Worm (Caenorhabditis elegans): Measurements from ENCODE around the gene pqn-62.

DNA sequence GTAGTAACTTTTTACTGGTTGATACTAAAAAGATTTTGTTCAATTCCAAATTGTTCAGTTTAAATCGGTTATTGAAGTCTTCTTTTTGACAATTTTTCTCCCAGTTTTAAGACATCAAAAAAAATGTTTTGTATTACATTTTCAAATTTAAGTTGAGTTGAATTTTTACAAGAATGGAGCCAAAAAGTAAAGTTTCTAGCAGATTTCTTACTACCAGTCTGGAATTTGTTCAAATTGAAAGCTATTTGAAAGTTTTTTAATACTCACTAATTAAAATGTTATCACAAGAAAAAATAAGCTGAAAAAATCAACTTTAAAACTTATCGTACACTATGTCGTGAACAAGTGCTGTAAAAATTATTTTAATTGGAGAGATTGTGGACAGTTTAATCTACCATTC, 5.8 kb upstream of the pqn-62 start:
- TF ChIP-seq lin-39 (tag; optimal IDR thresholded peaks at IDR 0.05) = no peak
- TF ChIP-seq ama-1 (optimal IDR thresholded peaks at IDR 0.05) = no peak
- TF ChIP-seq nhr-25 (tag; optimal IDR thresholded peaks at IDR 0.05) = no peak
- no peak for TF ChIP-seq mdl-1 (tag; optimal IDR thresholded peaks at IDR 0.05)
- TF ChIP-seq ztf-11 (tag; optimal IDR thresholded peaks at IDR 0.05) = no peak
- TF ChIP-seq fos-1 (tag; optimal IDR thresholded peaks at IDR 0.05) = no peak
- no peak for TF ChIP-seq nhr-12 (tag; optimal IDR thresholded peaks at IDR 0.05)
- TF ChIP-seq aly-2 (tag; optimal IDR thresholded peaks at IDR 0.05) = no peak
